Worm (Caenorhabditis elegans): ENCODE results near the gene sem-5.

ce11 chrX:7965449-7965848, 3.9 kb upstream of the sem-5 start:
- TF ChIP-seq ceh-45 (GFP tag; IDR thresholded peaks at IDR 0.05) (no peak), fkh-6 (tag; optimal IDR thresholded peaks at IDR 0.05) (no peak), hlh-8 (tag; optimal IDR thresholded peaks at IDR 0.05) (no peak), pros-1 (tag; optimal IDR thresholded peaks at IDR 0.05) (no peak), F13H6.1 (tag; optimal IDR thresholded peaks at IDR 0.05) (no peak), ama-1 (optimal IDR thresholded peaks at IDR 0.05) (no peak), ceh-2 (tag; optimal IDR thresholded peaks at IDR 0.05) (no peak), pat-9 (tag; optimal IDR thresholded peaks at IDR 0.05) (no peak), fkh-10 (GFP tag; optimal IDR thresholded peaks at IDR 0.05) (no peak), rnt-1 (tag; optimal IDR thresholded peaks at IDR 0.05) (peak; percentile 6), C38D4.7 (GFP tag; optimal IDR thresholded peaks at IDR 0.05) (no peak), gmeb-2 (tag; optimal IDR thresholded peaks at IDR 0.05) (no peak)
